Fruit fly (Drosophila melanogaster): ENCODE measurements around the gene CG14777.

Gene CG14777

DNA sequence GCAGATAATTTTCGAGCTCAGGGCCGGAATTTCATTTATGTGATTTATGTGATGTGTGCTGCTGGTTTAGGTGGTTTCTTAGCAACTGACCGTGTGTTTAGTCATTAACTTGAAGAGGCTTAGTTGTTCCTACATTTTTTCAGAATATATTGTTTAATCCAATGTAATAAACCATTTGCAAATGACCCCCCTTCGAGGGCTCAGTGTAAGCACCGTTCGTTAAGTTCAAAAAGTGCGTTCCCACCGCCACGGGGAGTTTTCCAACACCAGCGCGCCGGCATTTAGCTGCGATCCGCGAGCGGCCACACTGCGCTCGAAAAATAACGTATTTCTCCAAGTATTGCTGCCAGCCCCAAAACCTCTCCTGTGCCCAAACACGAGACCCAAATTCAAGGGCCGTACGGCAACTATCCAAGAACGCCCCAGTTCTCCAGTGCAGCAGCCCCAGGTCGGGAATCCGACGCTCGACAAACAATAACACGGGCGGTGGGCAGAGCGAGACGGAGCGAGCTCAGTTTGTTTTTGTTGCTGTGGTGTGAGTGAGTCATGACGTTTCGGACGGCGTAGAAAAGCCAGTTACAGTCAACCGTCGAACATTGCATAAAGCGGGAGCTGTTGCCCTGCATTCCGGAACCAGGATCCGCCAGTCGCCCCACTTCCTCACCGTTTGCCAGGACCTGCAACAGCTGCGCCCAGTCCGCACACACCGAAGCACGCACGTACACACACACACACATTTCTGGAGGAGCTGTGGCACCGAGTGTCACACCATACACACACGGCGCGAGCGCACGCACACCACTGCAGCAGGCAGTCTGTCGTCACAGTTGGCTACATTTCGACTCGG is 12.6 kb downstream of the CG14777 start, which contains the start of gene rush (continued):
- no peak for TF ChIP-seq Spps (tag; optimal IDR thresholded peaks at IDR 0.05)
- TF ChIP-seq CkIIα-i1 (GFP tag; IDR thresholded peaks at IDR 0.05): no peak
- no peak for TF ChIP-seq kah (GFP tag; optimal IDR thresholded peaks at IDR 0.05)
- no peak for TF ChIP-seq Hmx (GFP tag; optimal IDR thresholded peaks at IDR 0.05)
- peak; percentile 63 for TF ChIP-seq zfh2 (GFP tag; optimal IDR thresholded peaks at IDR 0.05)
- peak; percentile 69 for TF ChIP-seq MBD-R2 (GFP tag; IDR thresholded peaks at IDR 0.05)
- TF ChIP-seq inv (GFP tag; IDR thresholded peaks at IDR 0.05; ENCODE audit: partially characterized antibody): no peak
- TF ChIP-seq bigmax (GFP tag; optimal IDR thresholded peaks at IDR 0.05): no peak
- no peak for TF ChIP-seq oc (tag; optimal IDR thresholded peaks at IDR 0.05)
- TF ChIP-seq Camta (GFP tag; optimal IDR thresholded peaks at IDR 0.05): no peak
- TF ChIP-seq CG1529 (GFP tag; optimal IDR thresholded peaks at IDR 0.05): no peak
- TF ChIP-seq kay (GFP tag; optimal IDR thresholded peaks at IDR 0.05): peak; percentile 83
- TF ChIP-seq CG17829 (tag; optimal IDR thresholded peaks at IDR 0.05): peak; percentile 49
- TF ChIP-seq CG6765 (GFP tag; optimal IDR thresholded peaks at IDR 0.05): no peak
- peak; percentile 25 for TF ChIP-seq ind (GFP tag; optimal IDR thresholded peaks at IDR 0.05)
- no peak for TF ChIP-seq CG17568 (GFP tag; optimal IDR thresholded peaks at IDR 0.05)
- 0 out of 2 replicates have a peak, but pooled peaks have one; percentile 15 for TF ChIP-seq CG11696 (GFP tag; IDR thresholded peaks at IDR 0.05)
- no peak for TF ChIP-seq Ravus (GFP tag; IDR thresholded peaks at IDR 0.05)
- TF ChIP-seq mam (GFP tag; optimal IDR thresholded peaks at IDR 0.05): peak; percentile 56
- TF ChIP-seq ttk (GFP tag; IDR thresholded peaks at IDR 0.05): no peak
- no peak for TF ChIP-seq Abd-B (GFP tag; optimal IDR thresholded peaks at IDR 0.05)
- TF ChIP-seq Fer2 (tag; optimal IDR thresholded peaks at IDR 0.05): no peak
- no peak for TF ChIP-seq hth (optimal IDR thresholded peaks at IDR 0.05)
- no peak for TF ChIP-seq Chrac-16 (GFP tag; optimal IDR thresholded peaks at IDR 0.05)
- no peak for TF ChIP-seq lov (optimal IDR thresholded peaks at IDR 0.05)
- no peak for TF ChIP-seq lov (GFP tag; IDR thresholded peaks at IDR 0.05)
- no peak for TF ChIP-seq pan (optimal IDR thresholded peaks at IDR 0.05)
- no peak for TF ChIP-seq pan (GFP tag; optimal IDR thresholded peaks at IDR 0.05 in 1 of 2, IDR thresholded peaks at IDR 0.05 in 1 of 2)
- peak; percentile 48 for TF ChIP-seq lab (GFP tag; optimal IDR thresholded peaks at IDR 0.05)
- TF ChIP-seq al (GFP tag; IDR thresholded peaks at IDR 0.05): peak; percentile 41; the same call in 1 of the 2 replicates
- no peak for TF ChIP-seq eve (GFP tag; optimal IDR thresholded peaks at IDR 0.05)
- TF ChIP-seq cas (GFP tag; IDR thresholded peaks at IDR 0.05): no peak
- 0 out of 3 replicates have a peak, but pooled peaks have one; percentile 38 for TF ChIP-seq CG14860 (GFP tag; IDR thresholded peaks at IDR 0.05; ENCODE audit: partially characterized antibody)
- no peak for TF ChIP-seq CG6683 (GFP tag; optimal IDR thresholded peaks at IDR 0.05)
- no peak for TF ChIP-seq CG6854 (GFP tag; optimal IDR thresholded peaks at IDR 0.05)
- TF ChIP-seq aop (GFP tag; IDR thresholded peaks at IDR 0.05): no peak
- peak; percentile 81 for TF ChIP-seq CG17186 (GFP tag; optimal IDR thresholded peaks at IDR 0.05)
- no peak for TF ChIP-seq pros (GFP tag; optimal IDR thresholded peaks at IDR 0.05)
- no peak for TF ChIP-seq dati (GFP tag; IDR thresholded peaks at IDR 0.05)
- TF ChIP-seq sob (GFP tag; IDR thresholded peaks at IDR 0.05): peak; percentile 46; the same call in 1 of the 2 replicates
- no peak for TF ChIP-seq bbx (GFP tag; IDR thresholded peaks at IDR 0.05; ENCODE audit: partially characterized antibody)
- peak; percentile 95 for TF ChIP-seq zf30C (GFP tag; optimal IDR thresholded peaks at IDR 0.05)
- no peak for TF ChIP-seq Side (GFP tag; optimal IDR thresholded peaks at IDR 0.05)
- TF ChIP-seq CG11398 (GFP tag; optimal IDR thresholded peaks at IDR 0.05): no peak
- TF ChIP-seq CG8944 (GFP tag; optimal IDR thresholded peaks at IDR 0.05): peak; percentile 57
- TF ChIP-seq CG17361 (GFP tag; IDR thresholded peaks at IDR 0.05): 0 out of 3 replicates have a peak, but pooled peaks have one; percentile 24
- no peak for TF ChIP-seq CG31365 (tag; optimal IDR thresholded peaks at IDR 0.05)
- TF ChIP-seq slbo (GFP tag; IDR thresholded peaks at IDR 0.05): peak; percentile 74
- peak; percentile 22 for TF ChIP-seq HHEX (GFP tag; optimal IDR thresholded peaks at IDR 0.05)
- TF ChIP-seq CG8924 (tag; optimal IDR thresholded peaks at IDR 0.05): no peak

All from whole organism, embryonic.